Worm (Caenorhabditis elegans): ENCODE data around the gene clc-22.
A peak's percentile ranks its signal among the peaks of the same experiment; 100 is the strongest.

- no peak for TF ChIP-seq F57C9.4 (tag; optimal IDR thresholded peaks at IDR 0.05)
- TF ChIP-seq let-607 (tag; optimal IDR thresholded peaks at IDR 0.05), result peak; percentile 60 to 91
- peak; percentile 96 for TF ChIP-seq dpl-1 (GFP tag; optimal IDR thresholded peaks at IDR 0.05)
- TF ChIP-seq egl-44 (GFP tag; IDR thresholded peaks at IDR 0.05), result peak; percentile 46; the same call in 1 of the 2 replicates
- no peak for TF ChIP-seq ztf-22 (GFP tag; optimal IDR thresholded peaks at IDR 0.05)
Measured at ce11 chrII:4044349-4044748, 48.5 kb upstream of the clc-22 start, which contains the start of gene rpn-11.

All from whole organism, young adult.